Worm (Caenorhabditis elegans): ENCODE measurements around the gene fbxc-28.

DNA sequence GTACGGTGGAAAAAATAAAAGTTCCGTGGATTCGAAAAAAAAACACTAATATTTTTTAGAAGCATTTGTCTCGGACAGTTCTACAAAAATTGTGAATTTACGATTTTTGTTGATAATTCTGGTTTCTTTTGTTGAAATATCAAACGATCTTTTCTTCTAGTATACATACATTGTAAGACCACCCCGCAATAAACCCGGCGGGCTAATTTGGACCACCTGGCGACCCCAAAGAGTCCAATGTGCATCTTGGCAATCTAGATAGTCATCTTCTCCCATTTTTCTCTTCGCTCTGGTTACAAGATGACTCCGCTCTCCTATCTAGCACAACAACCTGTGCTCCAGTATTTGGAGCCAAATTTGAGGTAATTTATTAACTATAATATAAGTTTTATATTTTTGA lies 7.8 kb upstream of the fbxc-28 start, which contains the start of gene fbxc-29:
- TF ChIP-seq him-1 (tag; optimal IDR thresholded peaks at IDR 0.05), result no peak
- no peak for TF ChIP-seq W03F9.2 (tag; optimal IDR thresholded peaks at IDR 0.05)
- no peak for TF ChIP-seq dao-5 (tag; optimal IDR thresholded peaks at IDR 0.05)

All from whole organism, L4/young adult.